Worm (Caenorhabditis elegans) whole organism, L1 larva: ENCODE data around the gene cthd-1.

Experiments used
- F16B12.6 ChIP-seq: fragments of 150-350 bp; optimal IDR thresholded peaks from 2 replicates; lab custom pipeline; 2014; ENCODE audit warnings: missing biosample characterization, missing genetic modification characterization
- aha-1 ChIP-seq: fragments of 150-350 bp; optimal IDR thresholded peaks from 2 replicates; lab custom pipeline; 2014; ENCODE audit warnings: missing biosample characterization, missing genetic modification characterization
- dpl-1 ChIP-seq, 3 experiments: fragments of 150-350 bp in 2 of 3; sonication (generic microtip) in 1 of 3; optimal IDR thresholded peaks; 2 replicates each; lab custom pipeline; 2014 to 2017; ENCODE audit warnings: missing biosample characterization in 3 of 3, missing genetic modification characterization in 3 of 3, missing genetic modification reagents in 3 of 3
- nhr-12 ChIP-seq: sonication (generic microtip); optimal IDR thresholded peaks from 2 replicates; lab custom pipeline; 2017; ENCODE audit warnings: missing biosample characterization, missing genetic modification characterization
- nhr-237 ChIP-seq: fragments of 150-350 bp; optimal IDR thresholded peaks from 2 replicates; lab custom pipeline; 2014; ENCODE audit warnings: missing biosample characterization, missing genetic modification characterization
- unc-62 ChIP-seq: fragments of 150-350 bp; optimal IDR thresholded peaks from 2 replicates; lab custom pipeline; 2014; ENCODE audit warnings: missing biosample characterization, missing genetic modification reagents, missing genetic modification characterization

DNA sequence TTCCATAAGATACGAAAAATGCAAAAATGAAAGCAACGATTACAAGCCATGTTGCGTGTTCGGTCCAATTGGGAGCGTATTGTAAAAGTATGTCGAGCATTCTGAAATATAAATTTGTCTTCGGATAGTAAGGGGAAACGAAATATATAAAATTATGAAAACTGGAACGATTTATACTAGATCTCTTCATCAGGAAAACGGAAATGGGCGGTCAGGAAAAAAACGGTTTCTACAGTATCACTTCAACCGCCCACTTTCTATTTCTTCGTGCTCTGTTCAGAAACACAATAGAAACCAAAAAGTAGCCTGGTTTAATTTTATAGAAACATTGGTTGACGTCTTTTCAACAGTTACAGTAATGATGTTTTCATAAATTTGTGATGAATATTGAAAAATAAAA, 16.6 kb upstream of the cthd-1 start, which contains the start of gene pitr-4:
- no peak for TF ChIP-seq nhr-12 (tag; lab: Kevin White, UChicago)
- TF ChIP-seq F16B12.6 (tag; lab: Kevin White, UChicago) = no peak
- TF ChIP-seq dpl-1 (GFP tag; optimal IDR thresholded peaks at IDR 0.05; lab: Kevin White, UChicago) = no peak
- TF ChIP-seq unc-62 = no peak
- TF ChIP-seq nhr-237 = no peak
- no peak for TF ChIP-seq aha-1 (tag; lab: Kevin White, UChicago)
